Worm (Caenorhabditis elegans): ENCODE data around the gene rnr-2.

- TF ChIP-seq T22C8.4 (GFP tag; IDR thresholded peaks at IDR 0.05) (no peak), cog-1 (tag; optimal IDR thresholded peaks at IDR 0.05) (no peak), med-1 (GFP tag; optimal IDR thresholded peaks at IDR 0.05; ENCODE audit: insufficient read depth) (no peak)
These were observed 37.3 kb upstream of the rnr-2 start for ce11 chrIII:4131814-4132555.
